Worm (Caenorhabditis elegans): Measurements from ENCODE around the gene ugt-59.

DNA sequence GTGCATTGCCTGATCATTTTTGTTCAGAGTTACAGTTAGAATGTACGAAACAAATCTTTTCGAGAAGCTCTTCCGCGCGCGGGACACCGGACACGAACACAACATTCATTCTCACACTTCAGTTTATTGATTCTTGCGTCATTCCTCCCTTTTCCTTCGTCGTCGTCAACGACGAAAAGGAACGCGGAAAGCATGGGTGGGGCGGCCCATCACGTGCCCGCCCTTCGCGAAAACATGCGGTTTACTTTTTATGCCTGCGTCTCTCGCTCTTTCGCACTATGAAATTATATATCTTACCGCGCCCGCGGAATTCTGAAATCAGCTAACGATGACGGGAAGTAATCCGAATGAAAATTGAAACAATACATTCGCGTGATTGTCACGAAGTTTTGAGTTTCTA is 20.2 kb downstream of the ugt-59 start:
- TF ChIP-seq rnt-1 (tag; optimal IDR thresholded peaks at IDR 0.05) (peak; percentile 71), pha-4 (tag; optimal IDR thresholded peaks at IDR 0.05) (no peak), C08G9.2 (tag; optimal IDR thresholded peaks at IDR 0.05) (no peak), F13H6.1 (tag; optimal IDR thresholded peaks at IDR 0.05) (no peak), fkh-10 (GFP tag; optimal IDR thresholded peaks at IDR 0.05) (no peak), ceh-14 (tag; optimal IDR thresholded peaks at IDR 0.05) (no peak), npax-4 (tag; optimal IDR thresholded peaks at IDR 0.05) (no peak), pros-1 (tag; optimal IDR thresholded peaks at IDR 0.05) (no peak), nhr-11 (tag; optimal IDR thresholded peaks at IDR 0.05) (no peak), ztf-16 (tag; optimal IDR thresholded peaks at IDR 0.05) (no peak), lin-11 (tag; optimal IDR thresholded peaks at IDR 0.05) (no peak)

Data from whole organism, late embryonic.